Fruit fly (Drosophila melanogaster) whole organism, prepupa: ENCODE data around the gene CG17029.

ENCODE experiments used
- CG10631 ChIP-seq: fragments of 200-800 bp; sonication (Bioruptor generic); optimal IDR thresholded peaks from 2 replicates; lab custom pipeline; 2016; ENCODE audit warnings: missing biosample characterization, missing genetic modification characterization
- CG10669 ChIP-seq: fragments of 200-800 bp; sonication (Bioruptor generic); optimal IDR thresholded peaks from 3 replicates; lab custom pipeline; 2018; ENCODE audit warnings: missing biosample characterization, mild to moderate bottlenecking, missing genetic modification characterization, moderate library complexity
- CG11294 ChIP-seq: fragments of 200-800 bp; sonication (Bioruptor generic); IDR thresholded peaks from 2 replicates; pipeline ENCODE4 v1.3.6; 2022; ENCODE audit warnings: missing biosample characterization, missing genetic modification characterization
- CG15336 ChIP-seq: fragments of 200-800 bp; sonication (Bioruptor generic); IDR thresholded peaks from 2 replicates; pipeline ENCODE4 v1.3.6; 2022; ENCODE audit warnings: missing biosample characterization, missing genetic modification characterization
- CG1621 ChIP-seq: fragments of 200-800 bp; sonication (Bioruptor generic); optimal IDR thresholded peaks from 3 replicates; lab custom pipeline; 2018; ENCODE audit warnings: missing biosample characterization, mild to moderate bottlenecking, missing genetic modification characterization
- CG16779 ChIP-seq: fragments of 200-800 bp; sonication (Bioruptor generic); optimal IDR thresholded peaks from 3 replicates; lab custom pipeline; 2017; ENCODE audit warnings: missing biosample characterization, mild to moderate bottlenecking, missing genetic modification characterization
- CG3032 ChIP-seq: fragments of 200-800 bp; optimal IDR thresholded peaks from 2 replicates; lab custom pipeline; 2019; ENCODE audit warnings: missing biosample characterization, mild to moderate bottlenecking, missing genetic modification characterization, moderate library complexity
- CG34406 ChIP-seq: fragments of 200-800 bp; sonication (Bioruptor generic); optimal IDR thresholded peaks from 3 replicates; lab custom pipeline; 2016; ENCODE audit warnings: missing biosample characterization, missing genetic modification characterization
- CG3919 ChIP-seq: fragments of 200-800 bp; sonication (Bioruptor generic); optimal IDR thresholded peaks from 3 replicates; lab custom pipeline; 2016; ENCODE audit warnings: missing biosample characterization, missing genetic modification characterization
- CG6163 ChIP-seq: fragments of 200-800 bp; sonication (Bioruptor generic); IDR thresholded peaks from 3 replicates; pipeline ENCODE4 v1.3.6; 2022; ENCODE audit warnings: missing biosample characterization, missing genetic modification characterization
- CG6276 ChIP-seq: fragments of 200-800 bp; sonication (Bioruptor generic); optimal IDR thresholded peaks from 2 replicates; lab custom pipeline; 2017; ENCODE audit warnings: missing biosample characterization, mild to moderate bottlenecking, missing genetic modification characterization
- CG6808 ChIP-seq: fragments of 200-800 bp; sonication (Bioruptor generic); optimal IDR thresholded peaks from 3 replicates; lab custom pipeline; 2017; ENCODE audit warnings: missing biosample characterization, missing genetic modification characterization, mild to moderate bottlenecking, moderate library complexity, missing genetic modification reagents
- CG6854 ChIP-seq: fragments of 200-800 bp; sonication (Bioruptor generic); optimal IDR thresholded peaks from 2 replicates; lab custom pipeline; 2017; ENCODE audit warnings: missing biosample characterization, mild to moderate bottlenecking, missing genetic modification characterization
- CG7368 ChIP-seq: fragments of 200-800 bp; sonication (Bioruptor generic); optimal IDR thresholded peaks from 3 replicates; lab custom pipeline; 2016; ENCODE audit warnings: missing biosample characterization, missing genetic modification characterization
- CG8119 ChIP-seq: fragments of 200-800 bp; sonication (Bioruptor generic); IDR thresholded peaks from 3 replicates; pipeline ENCODE4 v1.3.6; 2022; ENCODE audit warnings: missing biosample characterization, missing genetic modification characterization
- CG8319 ChIP-seq: fragments of 200-800 bp; sonication (Bioruptor generic); optimal IDR thresholded peaks from 3 replicates; lab custom pipeline; 2016; ENCODE audit warnings: missing biosample characterization, missing genetic modification characterization
- CG8632 ChIP-seq: fragments of 200-800 bp; sonication (Bioruptor generic); optimal IDR thresholded peaks from 3 replicates; lab custom pipeline; 2016; ENCODE audit warnings: missing biosample characterization, missing genetic modification characterization
- Eip78C ChIP-seq: fragments of 200-800 bp; sonication (Bioruptor generic); peaks from one replicate; lab custom pipeline; 2016; ENCODE audit warnings: missing biosample characterization, missing genetic modification characterization
- Ets21C ChIP-seq: fragments of 200-800 bp; sonication (Bioruptor generic); optimal IDR thresholded peaks from 3 replicates; lab custom pipeline; 2016; ENCODE audit warnings: missing biosample characterization, missing genetic modification characterization
- Ets96B ChIP-seq: fragments of 200-800 bp; optimal IDR thresholded peaks from 2 replicates; lab custom pipeline; 2019; ENCODE audit warnings: missing biosample characterization, mild to moderate bottlenecking, missing genetic modification characterization, moderate library complexity
- Gug ChIP-seq: fragments of 200-800 bp; sonication (Bioruptor generic); IDR thresholded peaks from 2 replicates; pipeline ENCODE4 v1.3.6; 2022; ENCODE audit warnings: missing biosample characterization, missing genetic modification characterization
- Hr38 ChIP-seq: sonication (Bioruptor generic); optimal IDR thresholded peaks from 2 replicates; lab custom pipeline; 2016; ENCODE audit warnings: missing biosample characterization, missing genetic modification characterization
- Hr39 ChIP-seq: fragments of 200-800 bp; sonication (Bioruptor generic); optimal IDR thresholded peaks from 2 replicates; lab custom pipeline; 2016; ENCODE audit warnings: missing biosample characterization, missing genetic modification characterization
- Hr4 ChIP-seq: fragments of 200-800 bp; sonication (Bioruptor generic); optimal IDR thresholded peaks from 3 replicates; lab custom pipeline; 2016; ENCODE audit warnings: missing biosample characterization, missing genetic modification characterization
- OdsH ChIP-seq: fragments of 200-800 bp; sonication (Bioruptor generic); optimal IDR thresholded peaks from 3 replicates; lab custom pipeline; 2016; ENCODE audit warnings: missing biosample characterization, missing genetic modification characterization
- Sox102F ChIP-seq: fragments of 200-800 bp; sonication (Bioruptor generic); optimal IDR thresholded peaks from 2 replicates; lab custom pipeline; 2016; ENCODE audit warnings: missing biosample characterization, mild to moderate bottlenecking, missing genetic modification characterization
- Sox14 ChIP-seq: fragments of 200-800 bp; sonication (Bioruptor generic); optimal IDR thresholded peaks from 3 replicates; lab custom pipeline; 2016; ENCODE audit warnings: missing biosample characterization, missing genetic modification characterization
- Sox15 ChIP-seq: fragments of 200-800 bp; sonication (Bioruptor generic); optimal IDR thresholded peaks from 3 replicates; lab custom pipeline; 2016; ENCODE audit warnings: missing biosample characterization, missing genetic modification characterization
- achi ChIP-seq: fragments of 200-800 bp; sonication (Bioruptor generic); optimal IDR thresholded peaks from 3 replicates; lab custom pipeline; 2016; ENCODE audit warnings: missing biosample characterization, missing genetic modification characterization
- dsx ChIP-seq: fragments of 200-800 bp; optimal IDR thresholded peaks from 3 replicates; lab custom pipeline; 2019; ENCODE audit warnings: missing biosample characterization, mild to moderate bottlenecking, missing genetic modification characterization, moderate library complexity; ENCODE audit not compliant: poor library complexity, severe bottlenecking
- eg ChIP-seq: fragments of 200-800 bp; sonication (Bioruptor generic); IDR thresholded peaks from 3 replicates; pipeline ENCODE4 v1.3.6; 2022; ENCODE audit warnings: missing biosample characterization, missing genetic modification characterization
- fd85E ChIP-seq: fragments of 200-800 bp; sonication (Bioruptor generic); optimal IDR thresholded peaks from 3 replicates; lab custom pipeline; 2016; ENCODE audit warnings: missing biosample characterization, missing genetic modification characterization
- lz ChIP-seq: fragments of 200-800 bp; sonication (Bioruptor generic); optimal IDR thresholded peaks from 3 replicates; lab custom pipeline; 2016; ENCODE audit warnings: missing biosample characterization, missing genetic modification characterization
- net ChIP-seq: fragments of 200-800 bp; sonication (Bioruptor generic); optimal IDR thresholded peaks from 3 replicates; lab custom pipeline; 2016; ENCODE audit warnings: missing biosample characterization, missing genetic modification characterization
- ss ChIP-seq, 2 experiments: fragments of 200-800 bp; sonication (Bioruptor generic); optimal IDR thresholded peaks; 2 replicates in 1 of 2; 3 replicates in 1 of 2; lab custom pipeline; 2017 to 2018; ENCODE audit warnings: mild to moderate bottlenecking in 2 of 2, missing biosample characterization in 2 of 2, missing genetic modification characterization in 2 of 2, moderate library complexity in 1 of 2
- svp ChIP-seq: fragments of 200-800 bp; sonication (Bioruptor generic); peaks from one replicate; lab custom pipeline; 2016; ENCODE audit warnings: missing biosample characterization, missing genetic modification characterization
- topi ChIP-seq: fragments of 200-800 bp; sonication (Bioruptor generic); optimal IDR thresholded peaks from 3 replicates; lab custom pipeline; 2016; ENCODE audit warnings: missing biosample characterization, missing genetic modification characterization
- vri ChIP-seq: fragments of 200-800 bp; sonication (Bioruptor generic); optimal IDR thresholded peaks from 3 replicates; lab custom pipeline; 2016; ENCODE audit warnings: missing biosample characterization, mild to moderate bottlenecking, missing genetic modification characterization

CG17029 gene

DNA sequence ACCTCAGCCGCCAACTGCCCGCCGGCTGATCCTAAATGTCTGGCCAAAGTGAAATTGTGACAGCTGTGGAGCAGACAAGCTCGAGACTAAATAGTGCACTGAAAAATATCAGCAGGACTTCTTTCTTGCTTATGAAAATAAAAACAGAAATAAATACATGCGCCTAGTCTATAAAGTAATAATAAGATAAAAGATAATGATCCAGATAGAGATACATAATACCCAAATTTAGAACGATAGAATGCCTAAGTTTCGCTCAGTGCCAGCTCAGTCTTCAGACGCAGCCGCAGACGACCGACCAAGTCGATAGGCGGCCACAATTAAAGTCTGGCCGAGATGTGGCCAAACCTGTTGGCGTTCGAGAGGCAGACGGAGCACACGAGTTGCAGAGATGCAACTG, 35.8 kb upstream of the CG17029 start (continued):
- TF ChIP-seq CG8319 (GFP tag; lab: Kevin White, UChicago) (peak; percentile 76), ss (GFP tag; optimal IDR thresholded peaks at IDR 0.05; lab: Kevin White, UChicago) (peak in 1 of 2 experiments; percentile 82), CG10631 (GFP tag; lab: Kevin White, UChicago) (peak; percentile 88), achi (GFP tag; lab: Kevin White, UChicago) (peak; percentile 95), CG8632 (peak; percentile 90), Ets21C (GFP tag; lab: Kevin White, UChicago) (peak; percentile 77), Hr39 (GFP tag; lab: Kevin White, UChicago) (peak; percentile 91), topi (peak; percentile 92), CG10669 (GFP tag; lab: Kevin White, UChicago) (peak; percentile 85), Hr38 (GFP tag; lab: Kevin White, UChicago) (peak; percentile 31), Hr4 (GFP tag; lab: Kevin White, UChicago) (peak; percentile 98)

DNA sequence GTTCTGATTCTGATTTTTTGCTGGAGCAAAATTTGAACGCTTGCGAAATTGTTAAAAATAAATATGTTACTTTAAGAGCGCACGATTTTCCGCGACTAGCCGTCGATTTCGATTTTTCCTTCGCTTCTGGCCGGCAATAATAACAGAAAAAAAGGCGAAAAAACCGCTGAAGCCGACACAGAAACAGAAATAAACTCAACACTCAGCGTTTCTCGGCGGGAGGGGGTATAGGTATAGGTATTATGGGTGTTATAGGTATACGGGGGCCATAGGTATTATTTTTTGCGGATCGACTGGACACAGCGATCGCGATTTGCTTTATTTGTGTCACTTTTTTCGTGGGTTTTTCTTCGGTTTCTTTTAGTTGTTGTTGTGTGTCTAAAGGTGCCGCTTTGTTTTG, 24.4 kb upstream of the CG17029 start:
- TF ChIP-seq CG6163 (0 out of 3 replicates have a peak, but pooled peaks have one; percentile 5), vri (no peak)

DNA sequence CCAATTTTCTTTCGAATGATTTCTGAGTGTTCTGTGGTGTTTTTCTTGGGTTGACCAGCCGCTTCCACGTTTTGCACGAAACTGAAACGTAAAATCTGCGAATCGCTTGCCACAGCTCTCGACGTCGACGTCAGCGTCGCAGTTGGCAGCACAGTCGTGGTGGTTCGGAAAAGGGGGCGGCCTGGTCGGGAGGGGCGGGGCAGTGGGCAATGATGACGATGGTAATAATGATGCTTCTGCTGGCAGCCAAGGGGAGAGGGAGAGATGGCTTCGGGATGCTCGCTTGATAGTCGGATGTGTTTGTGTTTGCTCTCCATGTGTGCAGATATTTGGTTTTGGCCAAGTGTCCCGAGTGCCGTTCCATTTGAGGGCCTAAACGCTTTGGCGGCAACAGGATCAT, 23.8 kb upstream of the CG17029 start:
- TF ChIP-seq CG3919 (GFP tag; lab: Kevin White, UChicago): peak; percentile 49
- no peak for TF ChIP-seq CG34406 (GFP tag; lab: Kevin White, UChicago)
- TF ChIP-seq CG11294: peak; percentile 15; the same call in 1 of the 2 replicates
- TF ChIP-seq CG3032 (tag; lab: Kevin White, UChicago): peak; percentile 9
- TF ChIP-seq net (GFP tag; lab: Kevin White, UChicago): peak; percentile 6
- TF ChIP-seq Ets96B (tag; lab: Kevin White, UChicago): no peak
- TF ChIP-seq Hr39 (GFP tag; lab: Kevin White, UChicago): no peak
- no peak for TF ChIP-seq lz
- no peak for TF ChIP-seq CG6854 (GFP tag; lab: Kevin White, UChicago)
- TF ChIP-seq achi (GFP tag; lab: Kevin White, UChicago): peak; percentile 14
- no peak for TF ChIP-seq Sox15 (GFP tag; lab: Kevin White, UChicago)
- no peak for TF ChIP-seq Gug (GFP tag; lab: Robert Waterston, UW)
- TF ChIP-seq CG6808 (GFP tag; lab: Kevin White, UChicago): no peak
- TF ChIP-seq CG8119 (GFP tag; lab: Robert Waterston, UW): peak; percentile 59; the same call in 2 of the 3 replicates
- TF ChIP-seq CG1621 (tag; lab: Kevin White, UChicago): peak; percentile 51
- no peak for TF ChIP-seq CG8319 (GFP tag; lab: Kevin White, UChicago)
- no peak for TF ChIP-seq CG7368 (GFP tag; lab: Kevin White, UChicago)
- TF ChIP-seq CG15336: peak; percentile 31; the same call in 1 of the 2 replicates
- TF ChIP-seq Eip78C: peak; percentile 41
- peak; percentile 33 for TF ChIP-seq dsx (GFP tag; lab: Kevin White, UChicago)
- no peak for TF ChIP-seq fd85E (GFP tag; lab: Kevin White, UChicago)
- TF ChIP-seq CG16779 (tag; lab: Kevin White, UChicago): no peak
- no peak for TF ChIP-seq Sox14 (GFP tag; lab: Kevin White, UChicago)
- no peak for TF ChIP-seq svp (GFP tag; lab: Kevin White, UChicago)
- TF ChIP-seq CG6276 (GFP tag; lab: Kevin White, UChicago): peak; percentile 3
- peak in 1 of 2 experiments; percentile 25 for TF ChIP-seq ss (GFP tag; optimal IDR thresholded peaks at IDR 0.05; lab: Kevin White, UChicago)
- TF ChIP-seq Sox102F (GFP tag; lab: Kevin White, UChicago): no peak
- TF ChIP-seq OdsH (GFP tag; lab: Kevin White, UChicago): no peak
- peak; percentile 26; the same call in 1 of the 3 replicates for TF ChIP-seq CG6163
- peak; percentile 46; the same call in 1 of the 3 replicates for TF ChIP-seq eg (GFP tag; lab: Robert Waterston, UW)
